Worm (Caenorhabditis elegans) whole organism, L3 larva: ENCODE data around the gene C09H10.9.

Experiments used
- ZK546.5 ChIP-seq: sonication (generic microtip); optimal IDR thresholded peaks from 2 replicates; lab custom pipeline; 2017; ENCODE audit warnings: missing biosample characterization, missing genetic modification characterization
- ama-1 ChIP-seq: fragments of 150-350 bp; optimal IDR thresholded peaks from 2 replicates; lab custom pipeline; 2018
- elt-2 ChIP-seq: sonication (generic microtip); optimal IDR thresholded peaks from 2 replicates; lab custom pipeline; 2016; ENCODE audit warnings: missing genetic modification reagents, mild to moderate bottlenecking, missing genetic modification characterization, missing compliant biosample characterization
- jun-1 ChIP-seq: fragments of 150-350 bp; optimal IDR thresholded peaks from 2 replicates; lab custom pipeline; 2014; ENCODE audit warnings: missing biosample characterization, missing genetic modification reagents, missing genetic modification characterization
- lin-15B ChIP-seq: fragments of 150-350 bp; optimal IDR thresholded peaks from 2 replicates; lab custom pipeline; 2014; ENCODE audit warnings: missing biosample characterization, missing genetic modification characterization
- lin-39 ChIP-seq: fragments of 150-350 bp; optimal IDR thresholded peaks from 2 replicates; lab custom pipeline; 2018; ENCODE audit warnings: missing biosample characterization, missing genetic modification reagents, missing genetic modification characterization
- nhr-77 ChIP-seq: fragments of 150-350 bp; optimal IDR thresholded peaks from 2 replicates; lab custom pipeline; 2014; ENCODE audit warnings: missing biosample characterization, missing genetic modification characterization
- sea-2 ChIP-seq: fragments of 150-350 bp; sonication (generic microtip); optimal IDR thresholded peaks from 4 replicates; lab custom pipeline; 2014; ENCODE audit warnings: missing biosample characterization, missing genetic modification reagents, missing genetic modification characterization
- snpc-4 ChIP-seq: fragments of 150-350 bp; optimal IDR thresholded peaks from 2 replicates; lab custom pipeline; 2014; ENCODE audit warnings: missing biosample characterization, missing genetic modification characterization
- unc-62 ChIP-seq: fragments of 150-350 bp; sonication (generic microtip); optimal IDR thresholded peaks from 4 replicates; lab custom pipeline; 2014; ENCODE audit warnings: missing biosample characterization, missing genetic modification reagents, missing genetic modification characterization
- ztf-11 ChIP-seq: fragments of 150-350 bp; optimal IDR thresholded peaks from 2 replicates; lab custom pipeline; 2014; ENCODE audit warnings: missing biosample characterization, missing genetic modification characterization

DNA sequence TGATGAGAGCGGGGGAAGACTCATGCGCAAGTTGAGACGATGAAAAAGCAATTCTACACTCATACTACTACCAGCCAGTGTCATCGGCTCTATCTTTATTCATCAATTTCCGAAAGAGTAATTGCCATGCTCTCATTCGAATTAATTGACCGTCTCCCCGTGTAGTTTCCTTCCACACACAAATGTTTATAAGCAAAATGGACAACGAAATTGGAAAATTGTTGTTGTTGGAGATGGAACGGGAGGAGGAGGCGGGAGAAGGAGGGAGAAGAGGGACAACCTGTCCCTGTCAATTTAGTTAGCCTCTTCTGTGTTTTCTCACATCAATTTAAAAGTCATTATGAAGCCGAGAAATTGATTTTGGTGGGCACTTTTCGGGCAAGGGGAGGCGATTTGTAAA lies 31.7 kb upstream of the C09H10.9 start:
- TF ChIP-seq lin-15B (tag; lab: Kevin White, UChicago) (no peak), elt-2 (no peak), snpc-4 (no peak), ZK546.5 (no peak), jun-1 (tag; lab: Kevin White, UChicago) (no peak), sea-2 (GFP tag; lab: Kevin White, UChicago) (no peak), unc-62 (GFP tag; lab: Kevin White, UChicago) (no peak), ztf-11 (tag; lab: Kevin White, UChicago) (no peak), lin-39 (tag; lab: Kevin White, UChicago) (no peak), nhr-77 (tag; lab: Kevin White, UChicago) (no peak), ama-1 (lab: Kevin White, UChicago) (no peak)
